Fruit fly (Drosophila melanogaster) whole organism, embryonic: Measurements from ENCODE around the gene CG7370.

ENCODE experiments used
- ATbp ChIP-seq: fragments of 200-800 bp; sonication (Bioruptor generic); optimal IDR thresholded peaks from 2 replicates; lab custom pipeline; 2017; ENCODE audit warnings: missing biosample characterization, mild to moderate bottlenecking, missing genetic modification characterization, missing genetic modification reagents
- CG11398 ChIP-seq: fragments of 200-800 bp; sonication (Bioruptor generic); optimal IDR thresholded peaks from 2 replicates; lab custom pipeline; 2016; ENCODE audit warnings: missing biosample characterization, missing genetic modification characterization
- CG11456 ChIP-seq: fragments of 200-800 bp; sonication (Bioruptor generic); IDR thresholded peaks from 3 replicates; pipeline ENCODE4 v1.3.6; 2022; ENCODE audit warnings: missing biosample characterization, missing genetic modification characterization
- CG1233 ChIP-seq: fragments of 200-800 bp; sonication (Bioruptor generic); optimal IDR thresholded peaks from 4 replicates; lab custom pipeline; 2018; ENCODE audit warnings: missing biosample characterization, mild to moderate bottlenecking, missing genetic modification characterization
- CG14710 ChIP-seq: fragments of 200-800 bp; sonication (Bioruptor generic); optimal IDR thresholded peaks from 3 replicates; lab custom pipeline; 2019; ENCODE audit warnings: missing biosample characterization, mild to moderate bottlenecking, missing genetic modification characterization, moderate library complexity
- CG15011 ChIP-seq: fragments of 200-800 bp; sonication (Bioruptor generic); optimal IDR thresholded peaks from 3 replicates; lab custom pipeline; 2018; ENCODE audit warnings: missing biosample characterization, mild to moderate bottlenecking, missing genetic modification characterization
- CG15601 ChIP-seq: fragments of 200-800 bp; sonication (Bioruptor generic); optimal IDR thresholded peaks from 3 replicates; lab custom pipeline; 2019; ENCODE audit warnings: missing biosample characterization, mild to moderate bottlenecking, missing genetic modification characterization, moderate library complexity
- CG1603 ChIP-seq: fragments of 200-800 bp; sonication (Bioruptor generic); optimal IDR thresholded peaks from 2 replicates; lab custom pipeline; 2019; ENCODE audit warnings: missing biosample characterization, mild to moderate bottlenecking, missing genetic modification characterization, moderate library complexity
- CG17568 ChIP-seq: fragments of 200-800 bp; sonication (Bioruptor generic); optimal IDR thresholded peaks from 2 replicates; lab custom pipeline; 2018; ENCODE audit warnings: missing biosample characterization, mild to moderate bottlenecking, missing genetic modification characterization, moderate library complexity
- CG17802 ChIP-seq: fragments of 200-800 bp; sonication (Bioruptor generic); optimal IDR thresholded peaks from 2 replicates; lab custom pipeline; 2018; ENCODE audit warnings: missing biosample characterization, mild to moderate bottlenecking, missing genetic modification characterization, moderate library complexity
- CG17829 ChIP-seq: fragments of 200-800 bp; optimal IDR thresholded peaks from 2 replicates; lab custom pipeline; 2019; ENCODE audit warnings: missing biosample characterization, mild to moderate bottlenecking, missing genetic modification characterization, moderate library complexity
- CG2889 ChIP-seq: fragments of 200-800 bp; sonication (Bioruptor generic); IDR thresholded peaks from 3 replicates; pipeline ENCODE4 v1.3.6; 2022; ENCODE audit warnings: missing biosample characterization, missing genetic modification characterization
- CG30403 ChIP-seq: fragments of 200-800 bp; sonication (Bioruptor generic); optimal IDR thresholded peaks from 3 replicates; lab custom pipeline; 2016; ENCODE audit warnings: missing biosample characterization, missing genetic modification characterization
- CG31365 ChIP-seq: fragments of 200-800 bp; sonication (Bioruptor generic); optimal IDR thresholded peaks from 2 replicates; lab custom pipeline; 2018; ENCODE audit warnings: missing biosample characterization, mild to moderate bottlenecking, missing genetic modification characterization
- CG3281 ChIP-seq: fragments of 200-800 bp; sonication (Bioruptor generic); optimal IDR thresholded peaks from 3 replicates; lab custom pipeline; 2017; ENCODE audit warnings: missing biosample characterization, mild to moderate bottlenecking, missing genetic modification characterization
- CG33213 ChIP-seq: fragments of 200-800 bp; sonication (Bioruptor generic); optimal IDR thresholded peaks from 3 replicates; lab custom pipeline; 2016; ENCODE audit warnings: missing biosample characterization, missing genetic modification characterization
- CG33557 ChIP-seq: fragments of 200-800 bp; sonication (Bioruptor generic); optimal IDR thresholded peaks from 2 replicates; lab custom pipeline; 2019; ENCODE audit warnings: missing biosample characterization, mild to moderate bottlenecking, missing genetic modification characterization, moderate library complexity
- CG3407 ChIP-seq: fragments of 200-800 bp; sonication (Bioruptor generic); optimal IDR thresholded peaks from 2 replicates; lab custom pipeline; 2018; ENCODE audit warnings: missing biosample characterization, mild to moderate bottlenecking, missing genetic modification characterization
- CG3995 ChIP-seq: fragments of 200-800 bp; sonication (Bioruptor generic); optimal IDR thresholded peaks from 3 replicates; lab custom pipeline; 2016; ENCODE audit warnings: missing biosample characterization, missing genetic modification characterization
- CG4360 ChIP-seq: fragments of 200-800 bp; sonication (Bioruptor generic); IDR thresholded peaks from 2 replicates; pipeline ENCODE4 v1.3.6; 2022; ENCODE audit warnings: missing biosample characterization, missing genetic modification characterization
- CG6854 ChIP-seq: fragments of 200-800 bp; sonication (Bioruptor generic); optimal IDR thresholded peaks from 3 replicates; lab custom pipeline; 2017; ENCODE audit warnings: missing biosample characterization, mild to moderate bottlenecking, missing genetic modification characterization
- CG8281 ChIP-seq: fragments of 200-800 bp; sonication (Bioruptor generic); optimal IDR thresholded peaks from 2 replicates; lab custom pipeline; 2018; ENCODE audit warnings: missing biosample characterization, mild to moderate bottlenecking, missing genetic modification characterization, moderate library complexity
- CG8944 ChIP-seq: fragments of 200-800 bp; sonication (Bioruptor generic); optimal IDR thresholded peaks from 3 replicates; lab custom pipeline; 2016; ENCODE audit warnings: missing biosample characterization, missing genetic modification characterization
- CG9876 ChIP-seq: fragments of 200-800 bp; sonication (Bioruptor generic); optimal IDR thresholded peaks from 2 replicates; lab custom pipeline; 2016; ENCODE audit warnings: missing biosample characterization, missing genetic modification characterization
- GATAe ChIP-seq: fragments of 200-800 bp; sonication (Bioruptor generic); conservative IDR thresholded peaks from 2 replicates; pipeline ENCODE4 v1.3.6; 2022; ENCODE audit warnings: missing biosample characterization, missing genetic modification characterization
- HmgD ChIP-seq: fragments of 200-800 bp; sonication (Bioruptor generic); optimal IDR thresholded peaks from 3 replicates; lab custom pipeline; 2016; ENCODE audit warnings: missing biosample characterization, missing genetic modification characterization
- HmgZ ChIP-seq: fragments of 200-800 bp; sonication (Bioruptor generic); optimal IDR thresholded peaks from 2 replicates; lab custom pipeline; 2018; ENCODE audit warnings: missing biosample characterization, mild to moderate bottlenecking, missing genetic modification characterization
- Hr78 ChIP-seq, 2 experiments: fragments of 200-800 bp in 1 of 2; fragments of >200 bp in 1 of 2; sonication (Bioruptor generic) in 1 of 2; optimal IDR thresholded peaks; 2 replicates each; lab custom pipeline; 2017 to 2019; ENCODE audit warnings: missing biosample characterization in 2 of 2, missing genetic modification characterization in 2 of 2, mild to moderate bottlenecking in 1 of 2, moderate library complexity in 1 of 2
- Med ChIP-seq: fragments of 200-800 bp; sonication (Bioruptor generic); peaks from one replicate; lab custom pipeline; 2016; ENCODE audit warnings: missing biosample characterization, missing genetic modification characterization, mild to moderate bottlenecking, inconsistent platforms, moderate library complexity
- Meics ChIP-seq: fragments of 200-800 bp; sonication (Bioruptor generic); optimal IDR thresholded peaks from 2 replicates; lab custom pipeline; 2017; ENCODE audit warnings: missing biosample characterization, mild to moderate bottlenecking, missing genetic modification characterization
- Myb ChIP-seq: fragments of 200-800 bp; sonication (Bioruptor generic); optimal IDR thresholded peaks from 2 replicates; lab custom pipeline; 2016; ENCODE audit warnings: missing biosample characterization, missing genetic modification characterization
- Pdp1 ChIP-seq, 2 experiments: fragments of 200-800 bp; sonication (Bioruptor generic); optimal IDR thresholded peaks; 3 replicates each; lab custom pipeline; 2016; ENCODE audit warnings: missing biosample characterization in 2 of 2, missing genetic modification characterization in 2 of 2, mild to moderate bottlenecking in 1 of 2, moderate library complexity in 1 of 2
- Ssrp ChIP-seq: fragments of 200-800 bp; sonication (Bioruptor generic); optimal IDR thresholded peaks from 2 replicates; lab custom pipeline; 2018; ENCODE audit warnings: missing biosample characterization, mild to moderate bottlenecking, missing genetic modification characterization, moderate library complexity
- Trl ChIP-seq, 3 experiments: fragments of >200 bp in 2 of 3; fragments of 200-800 bp in 1 of 3; sonication (Bioruptor generic) in 1 of 3; optimal IDR thresholded peaks; 2 replicates in 1 of 3; 3 replicates in 2 of 3; lab custom pipeline; 2016 to 2017; ENCODE audit warnings: missing biosample characterization in 1 of 3, missing genetic modification characterization in 1 of 3
- Xbp1 ChIP-seq: fragments of 200-800 bp; sonication (Bioruptor generic); optimal IDR thresholded peaks from 3 replicates; lab custom pipeline; 2016; ENCODE audit warnings: missing biosample characterization, mild to moderate bottlenecking, missing genetic modification characterization
- abd-A ChIP-seq: fragments of 200-800 bp; sonication (Bioruptor generic); optimal IDR thresholded peaks from 3 replicates; lab custom pipeline; 2019; ENCODE audit warnings: missing biosample characterization, mild to moderate bottlenecking, missing genetic modification characterization, moderate library complexity
- ac ChIP-seq: fragments of 200-800 bp; sonication (Bioruptor generic); optimal IDR thresholded peaks from 3 replicates; lab custom pipeline; 2017; ENCODE audit warnings: missing biosample characterization, mild to moderate bottlenecking, missing genetic modification characterization
- aop ChIP-seq: fragments of 200-800 bp; sonication (Bioruptor generic); IDR thresholded peaks from 2 replicates; pipeline ENCODE4 v1.3.6; 2022; ENCODE audit warnings: missing biosample characterization, missing genetic modification characterization
- bigmax ChIP-seq: fragments of 200-800 bp; sonication (Bioruptor generic); optimal IDR thresholded peaks from 2 replicates; lab custom pipeline; 2018; ENCODE audit warnings: missing biosample characterization, mild to moderate bottlenecking, missing genetic modification characterization
- crol ChIP-seq: fragments of 200-800 bp; sonication (Bioruptor generic); IDR thresholded peaks from 2 replicates; pipeline ENCODE4 v1.3.6; 2022; ENCODE audit warnings: missing biosample characterization, missing genetic modification characterization
- ewg ChIP-seq: fragments of 200-800 bp; sonication (Bioruptor generic); optimal IDR thresholded peaks from 3 replicates; lab custom pipeline; 2017; ENCODE audit warnings: mild to moderate bottlenecking, missing biosample characterization, missing genetic modification reagents, missing genetic modification characterization
- exex ChIP-seq: fragments of 200-800 bp; sonication (Bioruptor generic); optimal IDR thresholded peaks from 4 replicates; lab custom pipeline; 2018; ENCODE audit warnings: missing biosample characterization, mild to moderate bottlenecking, missing genetic modification characterization, moderate library complexity
- gcm ChIP-seq: fragments of 200-800 bp; sonication (Bioruptor generic); optimal IDR thresholded peaks from 2 replicates; lab custom pipeline; 2019; ENCODE audit warnings: missing biosample characterization, mild to moderate bottlenecking, missing genetic modification characterization, moderate library complexity
- ken ChIP-seq: fragments of 200-800 bp; sonication (Bioruptor generic); IDR thresholded peaks from 3 replicates; pipeline ENCODE4 v1.3.6; 2022; ENCODE audit warnings: missing biosample characterization, missing genetic modification characterization
- mam ChIP-seq: fragments of 200-800 bp; sonication (Bioruptor generic); optimal IDR thresholded peaks from 3 replicates; lab custom pipeline; 2016; ENCODE audit warnings: missing biosample characterization, missing genetic modification characterization
- nerfin-2 ChIP-seq: fragments of 200-800 bp; sonication (Bioruptor generic); IDR thresholded peaks from 2 replicates; pipeline ENCODE4 v1.3.6; 2022; ENCODE audit warnings: missing biosample characterization, missing genetic modification characterization; ENCODE audit not compliant: partially characterized antibody
- pum ChIP-seq: fragments of 200-800 bp; sonication (Bioruptor generic); optimal IDR thresholded peaks from 2 replicates; lab custom pipeline; 2016; ENCODE audit warnings: missing biosample characterization, missing genetic modification characterization
- tup ChIP-seq: fragments of 200-800 bp; sonication (Bioruptor generic); optimal IDR thresholded peaks from 2 replicates; lab custom pipeline; 2016; ENCODE audit warnings: missing biosample characterization, mild to moderate bottlenecking, missing genetic modification characterization, moderate library complexity
- wor ChIP-seq: fragments of 200-800 bp; sonication (Bioruptor generic); IDR thresholded peaks from 2 replicates; pipeline ENCODE4 v1.3.6; 2022; ENCODE audit warnings: missing biosample characterization, missing genetic modification characterization

CG7370 gene

dm6 chr3L:21738175-21739016, 31.2 kb upstream of the CG7370 start, which contains the start of gene CG14567 (continued):
- TF ChIP-seq ATbp (GFP tag; lab: Kevin White, UChicago), result peak; percentile 42
- no peak for TF ChIP-seq CG14710
- TF ChIP-seq Myb (GFP tag; lab: Kevin White, UChicago), result no peak
- peak; percentile 30 for TF ChIP-seq ewg (GFP tag; lab: Kevin White, UChicago)
- TF ChIP-seq pum (GFP tag; lab: Kevin White, UChicago), result no peak
- no peak for TF ChIP-seq CG8281
- TF ChIP-seq Pdp1 (GFP tag; optimal IDR thresholded peaks at IDR 0.05; lab: Kevin White, UChicago), result no peak
- peak; percentile 47 for TF ChIP-seq Med (GFP tag; lab: Kevin White, UChicago)
- TF ChIP-seq CG6854 (GFP tag; lab: Kevin White, UChicago), result no peak
- no peak for TF ChIP-seq CG1233 (GFP tag; lab: Kevin White, UChicago)
- TF ChIP-seq tup (GFP tag; lab: Kevin White, UChicago), result no peak
- peak; percentile 14 for TF ChIP-seq Ssrp (tag; lab: Kevin White, UChicago)
- peak; percentile 45 for TF ChIP-seq Xbp1 (GFP tag; lab: Kevin White, UChicago)
- no peak for TF ChIP-seq wor
- TF ChIP-seq ken (GFP tag; lab: Robert Waterston, UW), result no peak
- no peak for TF ChIP-seq CG17802 (tag; lab: Kevin White, UChicago)
- no peak for TF ChIP-seq CG3995 (GFP tag; lab: Kevin White, UChicago)
- TF ChIP-seq nerfin-2 (GFP tag; lab: Robert Waterston, UW), result no peak
- no peak for TF ChIP-seq CG4360
- TF ChIP-seq CG3407, result no peak
- no peak for TF ChIP-seq gcm (GFP tag; lab: Kevin White, UChicago)
- TF ChIP-seq abd-A (tag; lab: Kevin White, UChicago), result no peak
- no peak for TF ChIP-seq CG33557 (GFP tag; lab: Kevin White, UChicago)
- TF ChIP-seq CG17568, result no peak
- TF ChIP-seq HmgZ (tag; lab: Kevin White, UChicago), result no peak
- TF ChIP-seq Trl (optimal IDR thresholded peaks at IDR 0.05; lab: Kevin White, UChicago), result no peak
- no peak for TF ChIP-seq Trl (GFP tag; optimal IDR thresholded peaks at IDR 0.05; lab: Kevin White, UChicago)
- TF ChIP-seq CG33213 (GFP tag; lab: Kevin White, UChicago), result no peak
- TF ChIP-seq CG11456 (GFP tag; lab: Robert Waterston, UW), result no peak
- TF ChIP-seq HmgD, result no peak
- no peak for TF ChIP-seq mam (GFP tag; lab: Kevin White, UChicago)
- no peak for TF ChIP-seq Meics
- no peak for TF ChIP-seq Hr78 (GFP tag; optimal IDR thresholded peaks at IDR 0.05; lab: Kevin White, UChicago)
- TF ChIP-seq CG11398 (GFP tag; lab: Kevin White, UChicago), result no peak
- TF ChIP-seq ac (GFP tag; lab: Kevin White, UChicago), result no peak
- TF ChIP-seq CG15011 (GFP tag; lab: Kevin White, UChicago), result no peak
- no peak for TF ChIP-seq CG1603
- TF ChIP-seq CG31365 (tag; lab: Kevin White, UChicago), result no peak
- no peak for TF ChIP-seq GATAe (GFP tag; lab: Robert Waterston, UW)
- TF ChIP-seq CG8944 (GFP tag; lab: Kevin White, UChicago), result no peak
- TF ChIP-seq CG2889 (GFP tag; lab: Robert Waterston, UW), result no peak
- TF ChIP-seq bigmax (GFP tag; lab: Kevin White, UChicago), result no peak
- TF ChIP-seq CG30403 (GFP tag; lab: Kevin White, UChicago), result peak; percentile 16
- no peak for TF ChIP-seq CG9876 (GFP tag; lab: Kevin White, UChicago)
- no peak for TF ChIP-seq crol (GFP tag; lab: Robert Waterston, UW)
- TF ChIP-seq exex, result no peak
- no peak for TF ChIP-seq aop (GFP tag; lab: Robert Waterston, UW)
- TF ChIP-seq CG17829 (tag; lab: Kevin White, UChicago), result no peak
- TF ChIP-seq CG15601, result no peak
- no peak for TF ChIP-seq CG3281 (GFP tag; lab: Kevin White, UChicago)
